Fruit fly (Drosophila melanogaster): Measurements from ENCODE around the gene CG42489.
A peak's percentile ranks its signal among the peaks of the same experiment; 100 is the strongest.

dm6 chr3R:8659200-8659897, 4.8 kb upstream of the CG42489 start:
- TF ChIP-seq EcR (GFP tag; optimal IDR thresholded peaks at IDR 0.05) (no peak), CG8478 (optimal IDR thresholded peaks at IDR 0.05) (peak; percentile 45), Dll (optimal IDR thresholded peaks at IDR 0.05) (no peak)
